Worm (Caenorhabditis elegans) whole organism, mixed stage, embryonic: Measurements from ENCODE around the gene pek-1.

ENCODE experiments used
- cnd-1 ChIP-seq: fragments of 200-800 bp; sonication (Bioruptor generic); optimal IDR thresholded peaks from 2 replicates; lab custom pipeline; 2018; ENCODE audit warnings: mild to moderate bottlenecking, missing genetic modification characterization, missing compliant biosample characterization
- lin-13 ChIP-seq: fragments of 150-350 bp; optimal IDR thresholded peaks from 2 replicates; lab custom pipeline; 2014; ENCODE audit warnings: missing biosample characterization, missing genetic modification characterization
- mab-5 ChIP-seq: fragments of 150-350 bp; optimal IDR thresholded peaks from 2 replicates; lab custom pipeline; 2014; ENCODE audit warnings: missing biosample characterization, missing genetic modification characterization
- nhr-237 ChIP-seq: fragments of 150-350 bp; optimal IDR thresholded peaks from 2 replicates; lab custom pipeline; 2014; ENCODE audit warnings: missing biosample characterization, missing genetic modification characterization
- pha-4 ChIP-seq: fragments of 150-350 bp; optimal IDR thresholded peaks from 2 replicates; lab custom pipeline; 2018; ENCODE audit warnings: missing biosample characterization, missing genetic modification reagents, missing genetic modification characterization

DNA sequence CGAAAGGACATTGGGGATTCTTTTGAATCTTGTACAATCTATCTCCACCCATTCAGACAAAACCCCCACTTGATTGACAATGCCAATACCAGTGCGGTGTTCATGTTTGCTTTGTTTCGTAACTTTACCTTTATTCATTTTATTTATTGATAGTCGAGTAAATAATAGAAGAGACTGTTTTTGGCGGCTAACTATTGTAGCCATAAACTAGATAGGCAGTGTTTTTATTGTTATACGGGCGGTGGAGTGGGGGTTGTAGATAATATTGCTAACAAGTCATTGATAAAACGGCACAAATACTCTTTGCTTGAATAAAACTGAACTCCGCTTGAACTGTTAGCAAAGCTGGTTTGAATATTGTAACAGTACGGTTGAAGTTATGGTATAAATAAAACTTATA, 49.8 kb downstream of the pek-1 start:
- TF ChIP-seq mab-5 (tag; lab: Kevin White, UChicago) (no peak), nhr-237 (tag; lab: Kevin White, UChicago) (no peak), pha-4 (tag; lab: Kevin White, UChicago) (no peak), lin-13 (tag; lab: Kevin White, UChicago) (no peak), cnd-1 (tag; lab: Kevin White, UChicago) (no peak)
